Fruit fly (Drosophila melanogaster): ENCODE data around the gene CG14860.

CG14860 gene

DNA sequence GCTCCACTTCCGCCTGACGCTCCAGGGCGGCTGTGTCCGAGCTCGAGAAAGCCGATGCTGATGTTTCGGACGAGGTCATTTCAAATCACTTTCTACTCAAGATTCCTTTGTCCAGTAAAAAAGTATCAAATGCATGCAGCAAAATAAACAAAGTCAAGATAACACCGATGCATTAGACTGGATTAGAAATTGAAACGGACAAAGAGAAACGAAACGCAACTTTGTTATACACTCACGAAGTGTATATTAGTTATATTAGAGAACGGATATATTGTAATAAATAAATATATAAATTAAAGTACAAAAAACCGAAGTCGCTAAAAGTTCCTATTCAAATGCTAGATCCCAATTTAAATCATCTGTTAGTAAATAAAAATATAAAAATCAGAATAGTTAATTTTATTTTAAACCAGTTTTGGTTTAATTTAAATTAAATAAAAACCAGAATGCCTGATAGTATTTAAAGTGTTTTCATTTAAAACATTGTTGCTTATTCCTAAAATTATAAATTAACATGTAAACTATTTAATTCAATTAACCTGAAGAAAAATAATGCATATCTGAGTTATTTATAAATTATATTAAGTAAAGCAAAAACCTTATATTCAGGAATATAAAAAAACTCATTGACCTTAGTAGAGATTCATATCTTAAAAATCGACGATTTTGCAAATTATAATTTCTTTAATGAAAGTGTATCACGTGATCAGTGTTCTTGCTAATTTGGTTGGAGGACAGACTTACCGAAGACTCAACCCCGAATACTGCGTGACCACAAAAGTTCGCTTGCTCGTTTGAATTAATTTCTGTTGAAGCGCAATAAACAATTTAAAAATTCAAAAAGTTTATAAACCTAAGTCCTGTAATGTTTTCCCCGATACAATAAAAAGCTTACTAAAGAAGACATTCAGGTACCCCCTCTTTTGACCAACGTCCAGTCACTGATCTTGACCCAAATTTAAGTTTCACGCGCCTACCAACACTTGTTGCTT is 497 bp upstream of the CG14860 start, which contains the start of gene Dph2 (continued):
- TF ChIP-seq D19A (tag; optimal IDR thresholded peaks at IDR 0.05), result peak; percentile 99
- no peak for TF ChIP-seq CG3407 (GFP tag; optimal IDR thresholded peaks at IDR 0.05)
- TF ChIP-seq Myb (GFP tag; optimal IDR thresholded peaks at IDR 0.05), result peak; percentile 95
- peak; percentile 82 for TF ChIP-seq unpg (GFP tag; optimal IDR thresholded peaks at IDR 0.05)
- TF ChIP-seq CG11723 (GFP tag; optimal IDR thresholded peaks at IDR 0.05), result peak; percentile 11
- peak; percentile 18 for TF ChIP-seq exex (tag; optimal IDR thresholded peaks at IDR 0.05)
- TF ChIP-seq CG8765 (GFP tag; IDR thresholded peaks at IDR 0.05), result no peak
- peak; percentile 79 for TF ChIP-seq CG12659 (GFP tag; optimal IDR thresholded peaks at IDR 0.05)
- TF ChIP-seq Xbp1 (GFP tag; optimal IDR thresholded peaks at IDR 0.05), result peak; percentile 69
- peak; percentile 65 for TF ChIP-seq CG17385 (GFP tag; optimal IDR thresholded peaks at IDR 0.05)
- TF ChIP-seq Hr39 (optimal IDR thresholded peaks at IDR 0.05), result no peak
- peak; percentile 61 for TF ChIP-seq CG10321 (GFP tag; IDR thresholded peaks at IDR 0.05)
- TF ChIP-seq Mad (GFP tag; optimal IDR thresholded peaks at IDR 0.05), result peak; percentile 21
- TF ChIP-seq sqz (GFP tag; optimal IDR thresholded peaks at IDR 0.05), result no peak
- no peak for TF ChIP-seq Adf1 (GFP tag; IDR thresholded peaks at IDR 0.05)
- peak; percentile 48 for TF ChIP-seq CG33213 (GFP tag; optimal IDR thresholded peaks at IDR 0.05)
- TF ChIP-seq CG5245 (GFP tag; optimal IDR thresholded peaks at IDR 0.05), result no peak
- peak; percentile 82 for TF ChIP-seq tap (tag; optimal IDR thresholded peaks at IDR 0.05)
- peak; percentile 81 for TF ChIP-seq dmrt99B (tag; optimal IDR thresholded peaks at IDR 0.05)
- TF ChIP-seq cas (GFP tag; IDR thresholded peaks at IDR 0.05), result peak; percentile 61
- no peak for TF ChIP-seq CkIIα-i1 (GFP tag; IDR thresholded peaks at IDR 0.05)
- TF ChIP-seq H2.0 (GFP tag; IDR thresholded peaks at IDR 0.05), result peak; percentile 80
- TF ChIP-seq dati (GFP tag; IDR thresholded peaks at IDR 0.05), result no peak
- TF ChIP-seq CG11247 (GFP tag; IDR thresholded peaks at IDR 0.05), result peak; percentile 70; the same call in 1 of the 2 replicates
- TF ChIP-seq ash1 (GFP tag; optimal IDR thresholded peaks at IDR 0.05), result no peak
- peak; percentile 43 for TF ChIP-seq stwl (tag; optimal IDR thresholded peaks at IDR 0.05)
- peak; percentile 56 for TF ChIP-seq CG10147 (GFP tag; optimal IDR thresholded peaks at IDR 0.05)
- TF ChIP-seq NfI (GFP tag; optimal IDR thresholded peaks at IDR 0.05), result peak; percentile 50
- peak; percentile 35 for TF ChIP-seq CG12155 (GFP tag; optimal IDR thresholded peaks at IDR 0.05)
- peak; percentile 73 for TF ChIP-seq wdn (GFP tag; IDR thresholded peaks at IDR 0.05)
- no peak for TF ChIP-seq CG6854 (GFP tag; optimal IDR thresholded peaks at IDR 0.05)
- TF ChIP-seq CG11695 (GFP tag; IDR thresholded peaks at IDR 0.05), result peak; percentile 86
- TF ChIP-seq CG14860 (GFP tag; IDR thresholded peaks at IDR 0.05; ENCODE audit: partially characterized antibody), result no peak
- TF ChIP-seq hb (GFP tag; IDR thresholded peaks at IDR 0.05; ENCODE audit: partially characterized antibody), result no peak
- peak; percentile 58 for TF ChIP-seq CG2116 (GFP tag; optimal IDR thresholded peaks at IDR 0.05)
- TF ChIP-seq Elba2 (GFP tag; optimal IDR thresholded peaks at IDR 0.05), result no peak
- peak; percentile 75 for TF ChIP-seq CG32772 (GFP tag; IDR thresholded peaks at IDR 0.05)
- peak; percentile 71 for TF ChIP-seq CG14014 (GFP tag; IDR thresholded peaks at IDR 0.05)
- peak; percentile 83 for TF ChIP-seq Aef1 (GFP tag; IDR thresholded peaks at IDR 0.05)
- peak; percentile 98 for TF ChIP-seq CG30020 (tag; optimal IDR thresholded peaks at IDR 0.05)
- TF ChIP-seq Abd-B (GFP tag; optimal IDR thresholded peaks at IDR 0.05), result peak; percentile 78
- TF ChIP-seq run (tag; optimal IDR thresholded peaks at IDR 0.05), result peak; percentile 55
- TF ChIP-seq zf30C (GFP tag; optimal IDR thresholded peaks at IDR 0.05), result peak; percentile 48
- no peak for TF ChIP-seq Sry-β (GFP tag; optimal IDR thresholded peaks at IDR 0.05)
- TF ChIP-seq ato (GFP tag; IDR thresholded peaks at IDR 0.05; ENCODE audit: partially characterized antibody), result no peak
- TF ChIP-seq ranshi (GFP tag; IDR thresholded peaks at IDR 0.05), result peak; percentile 86
- TF ChIP-seq CG13624 (GFP tag; optimal IDR thresholded peaks at IDR 0.05), result peak; percentile 60
- TF ChIP-seq klu (GFP tag; IDR thresholded peaks at IDR 0.05), result peak; percentile 40; the same call in 1 of the 2 replicates
- peak; percentile 64 for TF ChIP-seq fd3F (GFP tag; optimal IDR thresholded peaks at IDR 0.05)

Measured in whole organism, embryonic.